Worm (Caenorhabditis elegans) whole organism, late embryonic: ENCODE measurements around the gene clec-250.

Experiments
- dve-1 ChIP-seq: sonication (generic microtip); optimal IDR thresholded peaks from 2 replicates; lab custom pipeline; 2017; ENCODE audit warnings: antibody characterized with exemption, mild to moderate bottlenecking, missing genetic modification characterization, missing compliant biosample characterization
- hlh-30 ChIP-seq: sonication (generic microtip); optimal IDR thresholded peaks from 2 replicates; lab custom pipeline; 2017; ENCODE audit warnings: antibody characterized with exemption, missing genetic modification characterization, missing compliant biosample characterization; ENCODE audit not compliant: insufficient read depth
- nhr-11 ChIP-seq: fragments of 150-350 bp; optimal IDR thresholded peaks from 2 replicates; lab custom pipeline; 2014; ENCODE audit warnings: missing biosample characterization, missing genetic modification characterization
- pax-1 ChIP-seq: fragments of 150-350 bp; optimal IDR thresholded peaks from 2 replicates; lab custom pipeline; 2014; ENCODE audit warnings: missing biosample characterization, missing genetic modification characterization
- syd-9 ChIP-seq: sonication (generic microtip); optimal IDR thresholded peaks from 2 replicates; lab custom pipeline; 2016; ENCODE audit warnings: mild to moderate bottlenecking, missing genetic modification characterization, moderate library complexity, missing compliant biosample characterization
- unc-3 ChIP-seq, 2 experiments: fragments of 200-800 bp in 1 of 2; sonication (Bioruptor generic) in 1 of 2; sonication (generic microtip) in 1 of 2; conservative IDR thresholded peaks in 1 of 2; optimal IDR thresholded peaks in 1 of 2; 2 replicates each; pipeline versions ENCODE4 v1.3.6 to Lab custom; 2016 to 2022; ENCODE audit warnings: missing compliant biosample characterization in 2 of 2, missing genetic modification characterization in 2 of 2, missing genetic modification reagents in 1 of 2

DNA sequence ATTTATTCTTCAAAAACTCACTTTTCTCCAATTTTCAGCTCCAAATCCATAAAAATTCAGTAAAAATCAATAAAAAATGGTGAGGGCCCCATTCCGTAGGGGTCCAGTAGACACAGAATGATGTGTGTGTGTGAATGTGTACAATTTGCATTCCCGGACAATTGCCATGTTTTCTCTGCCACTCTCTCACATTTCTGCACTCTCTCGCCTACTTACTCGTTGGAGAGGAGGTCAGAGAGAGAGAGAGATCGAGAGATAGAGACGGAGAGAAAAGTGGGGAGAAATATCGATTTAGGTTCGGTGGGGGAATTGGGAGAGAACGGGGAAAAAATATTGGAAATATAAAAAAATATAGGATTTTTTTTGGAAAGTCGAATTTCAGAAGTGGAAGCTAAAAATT lies 18.4 kb downstream of the clec-250 start:
- TF ChIP-seq pax-1 (peak; percentile 70), hlh-30 (peak; percentile 67), dve-1 (tag; lab: Kevin White, UChicago) (peak; percentile 52), nhr-11 (tag; lab: Kevin White, UChicago) (no peak), unc-3 (GFP tag; conservative IDR thresholded peaks at IDR 0.05; lab: Robert Waterston, UW) (no peak), unc-3 (tag; optimal IDR thresholded peaks at IDR 0.05; lab: Kevin White, UChicago) (no peak), syd-9 (peak; percentile 29)
